Fruit fly (Drosophila melanogaster) whole organism, wandering third instar larva: ENCODE data around the gene CG12299.

ENCODE experiments used
- CG32264 ChIP-seq: fragments of 200-800 bp; sonication (Bioruptor generic); optimal IDR thresholded peaks from 2 replicates; lab custom pipeline; 2016; ENCODE audit warnings: missing biosample characterization, missing genetic modification characterization
- CG9705 ChIP-seq: fragments of 200-800 bp; sonication (Bioruptor generic); optimal IDR thresholded peaks from 2 replicates; lab custom pipeline; 2018; ENCODE audit warnings: missing biosample characterization, mild to moderate bottlenecking, missing genetic modification characterization
- OdsH ChIP-seq: fragments of 200-800 bp; sonication (Bioruptor generic); optimal IDR thresholded peaks from 2 replicates; lab custom pipeline; 2016; ENCODE audit warnings: missing biosample characterization, mild to moderate bottlenecking, missing genetic modification characterization
- Sp1 ChIP-seq: fragments of 200-800 bp; sonication (Bioruptor generic); optimal IDR thresholded peaks from 3 replicates; lab custom pipeline; 2019; ENCODE audit warnings: missing biosample characterization, mild to moderate bottlenecking, missing genetic modification characterization, moderate library complexity
- brk ChIP-seq: fragments of 200-800 bp; sonication (Bioruptor generic); optimal IDR thresholded peaks from 2 replicates; lab custom pipeline; 2016; ENCODE audit warnings: missing biosample characterization, mild to moderate bottlenecking, missing genetic modification characterization
- fru ChIP-seq: fragments of 200-800 bp; sonication (Bioruptor generic); optimal IDR thresholded peaks from 3 replicates; lab custom pipeline; 2016; ENCODE audit warnings: missing biosample characterization, mild to moderate bottlenecking, missing genetic modification characterization
- lola ChIP-seq: fragments of >200 bp; optimal IDR thresholded peaks from 2 replicates; lab custom pipeline; 2017; ENCODE audit warnings: missing biosample characterization, missing genetic modification characterization
- pan ChIP-seq: fragments of >200 bp; optimal IDR thresholded peaks from 2 replicates; lab custom pipeline; 2017
- psq ChIP-seq: fragments of 200-800 bp; sonication (Bioruptor generic); optimal IDR thresholded peaks from 3 replicates; lab custom pipeline; 2017; ENCODE audit warnings: missing biosample characterization, mild to moderate bottlenecking, missing genetic modification characterization, moderate library complexity
- sage ChIP-seq: fragments of 200-800 bp; sonication (Bioruptor generic); optimal IDR thresholded peaks from 2 replicates; lab custom pipeline; 2016; ENCODE audit warnings: missing biosample characterization, mild to moderate bottlenecking, missing genetic modification characterization
- usp ChIP-seq: fragments of >200 bp; optimal IDR thresholded peaks from 2 replicates; lab custom pipeline; 2017; ENCODE audit warnings: missing biosample characterization, missing genetic modification characterization

- no peak for TF ChIP-seq fru
- TF ChIP-seq pan (lab: Kevin White, UChicago), result no peak
- TF ChIP-seq psq (GFP tag; lab: Kevin White, UChicago), result no peak
- no peak for TF ChIP-seq CG32264
- no peak for TF ChIP-seq usp (GFP tag; lab: Kevin White, UChicago)
- TF ChIP-seq Sp1, result no peak
- no peak for TF ChIP-seq lola (GFP tag; lab: Kevin White, UChicago)
- no peak for TF ChIP-seq CG9705 (GFP tag; lab: Kevin White, UChicago)
- no peak for TF ChIP-seq OdsH (GFP tag; lab: Kevin White, UChicago)
- no peak for TF ChIP-seq brk (GFP tag; lab: Kevin White, UChicago)
- TF ChIP-seq sage (GFP tag; lab: Kevin White, UChicago), result no peak
Measured at dm6 chr2L:10704425-10704824, 32.7 kb upstream of the CG12299 start.
